Worm (Caenorhabditis elegans) whole organism, L4 larva: ENCODE data around the gene srbc-43.

Source experiments
- F49E8.2 ChIP-seq: sonication (generic microtip); optimal IDR thresholded peaks from 2 replicates; lab custom pipeline; 2016; ENCODE audit warnings: missing compliant biosample characterization, mild to moderate bottlenecking, missing genetic modification characterization, borderline replicate concordance
- ama-1 ChIP-seq: fragments of 150-350 bp; optimal IDR thresholded peaks from 2 replicates; lab custom pipeline; 2014; ENCODE audit warnings: inconsistent platforms, mixed read lengths
- ceh-44 ChIP-seq: fragments of 200-800 bp; sonication (Bioruptor generic); IDR thresholded peaks from 2 replicates; pipeline ENCODE4 v1.3.6; 2022; ENCODE audit warnings: missing genetic modification reagents, missing genetic modification characterization, missing compliant biosample characterization
- ceh-82 ChIP-seq: sonication (generic microtip); optimal IDR thresholded peaks from 2 replicates; lab custom pipeline; 2017; ENCODE audit warnings: missing biosample characterization, missing genetic modification characterization
- ctbp-1 ChIP-seq: fragments of 200-800 bp; sonication (Bioruptor generic); IDR thresholded peaks from 2 replicates; pipeline ENCODE4 v1.3.6; 2022; ENCODE audit warnings: missing genetic modification reagents, missing genetic modification characterization, missing compliant biosample characterization
- fos-1 ChIP-seq: fragments of 150-350 bp; optimal IDR thresholded peaks from 2 replicates; lab custom pipeline; 2014; ENCODE audit warnings: missing biosample characterization, missing genetic modification characterization
- hlh-30 ChIP-seq: sonication (generic microtip); optimal IDR thresholded peaks from 2 replicates; lab custom pipeline; 2017; ENCODE audit warnings: antibody characterized with exemption, mild to moderate bottlenecking, missing genetic modification characterization, missing compliant biosample characterization; ENCODE audit not compliant: insufficient read depth
- lin-38 ChIP-seq: fragments of 200-800 bp; sonication (Bioruptor generic); IDR thresholded peaks from 2 replicates; pipeline ENCODE4 v1.3.6; 2022; ENCODE audit warnings: missing genetic modification reagents, missing genetic modification characterization, missing compliant biosample characterization
- nhr-48 ChIP-seq: sonication (generic microtip); optimal IDR thresholded peaks from 2 replicates; lab custom pipeline; 2016; ENCODE audit warnings: mild to moderate bottlenecking, missing genetic modification characterization, missing compliant biosample characterization
- pqm-1 ChIP-seq: sonication (generic microtip); optimal IDR thresholded peaks from 2 replicates; lab custom pipeline; 2017; ENCODE audit warnings: missing biosample characterization, missing genetic modification characterization
- snpc-4 ChIP-seq: fragments of 150-350 bp; optimal IDR thresholded peaks from 2 replicates; lab custom pipeline; 2014; ENCODE audit warnings: missing biosample characterization, missing genetic modification characterization
- tra-1 ChIP-seq: fragments of 200-800 bp; sonication (Bioruptor generic); IDR thresholded peaks from 2 replicates; pipeline ENCODE4 v1.3.6; 2022; ENCODE audit warnings: missing genetic modification reagents, missing genetic modification characterization, missing compliant biosample characterization
- unc-130 ChIP-seq: sonication (generic microtip); optimal IDR thresholded peaks from 2 replicates; lab custom pipeline; 2016; ENCODE audit warnings: missing genetic modification reagents, missing genetic modification characterization, missing compliant biosample characterization

DNA sequence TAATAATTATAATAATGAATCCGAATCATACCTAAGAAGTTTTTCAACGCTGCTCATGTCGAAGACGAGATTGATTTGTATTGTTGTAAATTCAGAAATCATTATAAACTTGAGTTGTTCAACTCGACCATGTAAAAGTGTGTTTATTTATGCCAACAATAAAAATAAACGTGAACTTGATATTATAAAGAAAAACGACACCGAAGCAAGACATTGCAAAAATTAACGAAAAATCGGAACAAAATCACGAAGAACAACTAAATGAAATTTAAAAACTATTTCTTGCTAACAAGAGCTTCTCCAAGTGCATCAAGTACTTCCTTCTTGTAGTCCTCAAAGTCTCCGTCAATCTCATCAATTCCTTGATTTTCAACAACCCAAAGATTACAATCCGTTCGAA, 29.4 kb downstream of the srbc-43 start, which contains the start of gene F18E2.15:
- TF ChIP-seq fos-1 (tag; lab: Kevin White, UChicago) (no peak), pqm-1 (tag; lab: Kevin White, UChicago) (no peak), tra-1 (GFP tag; lab: Robert Waterston, UW) (no peak), ceh-82 (tag; lab: Kevin White, UChicago) (no peak), snpc-4 (tag; lab: Kevin White, UChicago) (no peak), nhr-48 (tag; lab: Kevin White, UChicago) (no peak), hlh-30 (no peak), unc-130 (no peak), ceh-44 (GFP tag; lab: Robert Waterston, UW) (no peak), ctbp-1 (no peak), ama-1 (lab: Kevin White, UChicago) (no peak), lin-38 (no peak), F49E8.2 (tag; lab: Kevin White, UChicago) (no peak)
